Worm (Caenorhabditis elegans) whole organism, L1 larva: ENCODE measurements around the gene zif-1.

Experiments
- hlh-17 ChIP-seq: fragments of 200-800 bp; sonication (Bioruptor generic); optimal IDR thresholded peaks from 2 replicates; lab custom pipeline; 2018; ENCODE audit warnings: missing genetic modification characterization, mild to moderate bottlenecking, missing compliant biosample characterization, moderate library complexity, borderline replicate concordance
- ztf-4 ChIP-seq: fragments of 150-350 bp; optimal IDR thresholded peaks from 2 replicates; lab custom pipeline; 2014; ENCODE audit warnings: missing biosample characterization, missing genetic modification characterization

- TF ChIP-seq ztf-4 (tag; lab: Kevin White, UChicago), result no peak
- no peak for TF ChIP-seq hlh-17 (GFP tag; lab: Kevin White, UChicago)
These were observed 14.5 kb upstream of the zif-1 start for ce11 chrIII:8988061-8988460.
